Worm (Caenorhabditis elegans) whole organism, L3 larva: ENCODE data around the gene Y116A8C.40.

Source experiments
- R02D3.7 ChIP-seq: fragments of 150-350 bp; optimal IDR thresholded peaks from 2 replicates; lab custom pipeline; 2014; ENCODE audit warnings: missing biosample characterization, missing genetic modification characterization
- ZK546.5 ChIP-seq: sonication (generic microtip); optimal IDR thresholded peaks from 2 replicates; lab custom pipeline; 2017; ENCODE audit warnings: missing biosample characterization, missing genetic modification characterization
- aly-2 ChIP-seq: fragments of 150-350 bp; optimal IDR thresholded peaks from 2 replicates; lab custom pipeline; 2014; ENCODE audit warnings: missing biosample characterization, missing genetic modification characterization
- ama-1 ChIP-seq: fragments of 150-350 bp; optimal IDR thresholded peaks from 2 replicates; lab custom pipeline; 2018
- ceh-28 ChIP-seq: fragments of 150-350 bp; optimal IDR thresholded peaks from 2 replicates; lab custom pipeline; 2014; ENCODE audit warnings: missing biosample characterization, missing genetic modification reagents, missing genetic modification characterization
- ceh-82 ChIP-seq: fragments of 150-350 bp; optimal IDR thresholded peaks from 2 replicates; lab custom pipeline; 2014; ENCODE audit warnings: missing biosample characterization, missing genetic modification characterization
- ceh-9 ChIP-seq: sonication (generic microtip); optimal IDR thresholded peaks from 2 replicates; lab custom pipeline; 2018; ENCODE audit warnings: missing biosample characterization, missing genetic modification characterization
- daf-12 ChIP-seq: fragments of 150-350 bp; optimal IDR thresholded peaks from 2 replicates; lab custom pipeline; 2014; ENCODE audit warnings: missing biosample characterization, missing genetic modification reagents, missing genetic modification characterization
- egl-5 ChIP-seq: fragments of 150-350 bp; optimal IDR thresholded peaks from 2 replicates; lab custom pipeline; 2017; ENCODE audit warnings: missing biosample characterization, missing genetic modification reagents, missing genetic modification characterization, inconsistent platforms
- elt-3 ChIP-seq, 3 experiments: fragments of 150-350 bp in 1 of 3; sonication (generic microtip) in 2 of 3; optimal IDR thresholded peaks; 2 replicates in 2 of 3; 4 replicates in 1 of 3; lab custom pipeline; 2014 to 2017; ENCODE audit warnings: missing biosample characterization in 3 of 3, missing genetic modification characterization in 3 of 3
- fkh-2 ChIP-seq: fragments of 150-350 bp; optimal IDR thresholded peaks from 2 replicates; lab custom pipeline; 2014; ENCODE audit warnings: missing biosample characterization, missing genetic modification reagents, missing genetic modification characterization
- fos-1 ChIP-seq: fragments of 150-350 bp; optimal IDR thresholded peaks from 2 replicates; lab custom pipeline; 2014; ENCODE audit warnings: missing biosample characterization, missing genetic modification characterization
- hmg-11 ChIP-seq: sonication (generic microtip); optimal IDR thresholded peaks from 2 replicates; lab custom pipeline; 2016; ENCODE audit warnings: missing genetic modification characterization, missing compliant biosample characterization
- jun-1 ChIP-seq: fragments of 150-350 bp; optimal IDR thresholded peaks from 2 replicates; lab custom pipeline; 2014; ENCODE audit warnings: missing biosample characterization, missing genetic modification reagents, missing genetic modification characterization
- lin-15B ChIP-seq: fragments of 150-350 bp; optimal IDR thresholded peaks from 2 replicates; lab custom pipeline; 2014; ENCODE audit warnings: missing biosample characterization, missing genetic modification characterization
- lin-39 ChIP-seq: fragments of 150-350 bp; optimal IDR thresholded peaks from 2 replicates; lab custom pipeline; 2018; ENCODE audit warnings: missing biosample characterization, missing genetic modification reagents, missing genetic modification characterization
- lsy-12 ChIP-seq: sonication (generic microtip); optimal IDR thresholded peaks from 2 replicates; lab custom pipeline; 2016; ENCODE audit warnings: mild to moderate bottlenecking, missing genetic modification characterization, missing compliant biosample characterization
- mdl-1 ChIP-seq: fragments of 150-350 bp; optimal IDR thresholded peaks from 2 replicates; lab custom pipeline; 2014; ENCODE audit warnings: missing biosample characterization, missing genetic modification characterization
- nfya-1 ChIP-seq: sonication (generic microtip); optimal IDR thresholded peaks from 2 replicates; lab custom pipeline; 2017; ENCODE audit warnings: missing genetic modification characterization, mild to moderate bottlenecking, missing compliant biosample characterization, antibody characterized with exemption, moderate library complexity; ENCODE audit not compliant: insufficient read depth
- nhr-11 ChIP-seq: fragments of 150-350 bp; optimal IDR thresholded peaks from 2 replicates; lab custom pipeline; 2014; ENCODE audit warnings: missing biosample characterization, missing genetic modification characterization
- nhr-12 ChIP-seq: fragments of 150-350 bp; optimal IDR thresholded peaks from 2 replicates; lab custom pipeline; 2014; ENCODE audit warnings: missing biosample characterization, missing genetic modification characterization
- nhr-23 ChIP-seq: fragments of 150-350 bp; optimal IDR thresholded peaks from 2 replicates; lab custom pipeline; 2014; ENCODE audit warnings: missing biosample characterization, missing genetic modification reagents, missing genetic modification characterization
- nhr-237 ChIP-seq: fragments of 150-350 bp; optimal IDR thresholded peaks from 2 replicates; lab custom pipeline; 2014; ENCODE audit warnings: missing biosample characterization, missing genetic modification characterization
- nhr-25 ChIP-seq: sonication (generic microtip); optimal IDR thresholded peaks from 2 replicates; lab custom pipeline; 2017; ENCODE audit warnings: missing biosample characterization, missing genetic modification characterization
- nhr-28 ChIP-seq: fragments of 150-350 bp; optimal IDR thresholded peaks from 2 replicates; lab custom pipeline; 2014; ENCODE audit warnings: missing biosample characterization, missing genetic modification characterization
- nhr-67 ChIP-seq: fragments of 150-350 bp; optimal IDR thresholded peaks from 2 replicates; lab custom pipeline; 2014; ENCODE audit warnings: missing biosample characterization, missing genetic modification characterization
- nhr-76 ChIP-seq: fragments of 150-350 bp; sonication (generic microtip); optimal IDR thresholded peaks from 5 replicates; lab custom pipeline; 2014; ENCODE audit warnings: missing biosample characterization, missing genetic modification characterization
- nhr-77 ChIP-seq: fragments of 150-350 bp; optimal IDR thresholded peaks from 2 replicates; lab custom pipeline; 2014; ENCODE audit warnings: missing biosample characterization, missing genetic modification characterization
- sea-2 ChIP-seq: fragments of 150-350 bp; sonication (generic microtip); optimal IDR thresholded peaks from 4 replicates; lab custom pipeline; 2014; ENCODE audit warnings: missing biosample characterization, missing genetic modification reagents, missing genetic modification characterization
- skn-1 ChIP-seq: fragments of 150-350 bp; optimal IDR thresholded peaks from 2 replicates; lab custom pipeline; 2014; ENCODE audit warnings: missing biosample characterization, missing genetic modification characterization
- snpc-4 ChIP-seq: fragments of 150-350 bp; optimal IDR thresholded peaks from 2 replicates; lab custom pipeline; 2014; ENCODE audit warnings: missing biosample characterization, missing genetic modification characterization
- tbx-2 ChIP-seq: sonication (generic microtip); optimal IDR thresholded peaks from 2 replicates; lab custom pipeline; 2016; ENCODE audit warnings: mild to moderate bottlenecking, missing genetic modification characterization, missing compliant biosample characterization
- unc-39 ChIP-seq: sonication (generic microtip); optimal IDR thresholded peaks from 4 replicates; lab custom pipeline; 2017; ENCODE audit warnings: missing biosample characterization, missing genetic modification characterization
- ztf-11 ChIP-seq: fragments of 150-350 bp; optimal IDR thresholded peaks from 2 replicates; lab custom pipeline; 2014; ENCODE audit warnings: missing biosample characterization, missing genetic modification characterization
- ztf-4 ChIP-seq: fragments of 150-350 bp; optimal IDR thresholded peaks from 2 replicates; lab custom pipeline; 2014; ENCODE audit warnings: missing biosample characterization, missing genetic modification characterization

Y116A8C.40 gene

ce11 chrIV:17116345-17116744 lies 34.4 kb downstream of the Y116A8C.40 start, which contains the start of gene cyn-13:
Gene cyn-13 (minus strand): TSS chrIV:17116657.
- TF ChIP-seq ama-1 (lab: Kevin White, UChicago), result no peak
- TF ChIP-seq sea-2, result no peak
- TF ChIP-seq fkh-2, result no peak
- no peak for TF ChIP-seq nhr-67

ce11 chrIV:17111813-17112212 lies 39.0 kb downstream of the Y116A8C.40 start, which contains the start of gene Y116A8C.33:
Gene Y116A8C.33 (plus strand): TSS chrIV:17112113.
- TF ChIP-seq fkh-2 (no peak), unc-39 (tag; lab: Kevin White, UChicago) (no peak), mdl-1 (no peak), elt-3 (tag; optimal IDR thresholded peaks at IDR 0.05; lab: Kevin White, UChicago) (no peak), snpc-4 (tag; lab: Kevin White, UChicago) (no peak), lin-39 (no peak), fos-1 (tag; lab: Kevin White, UChicago) (no peak), jun-1 (no peak), egl-5 (no peak), nhr-76 (tag; lab: Kevin White, UChicago) (no peak), ceh-82 (tag; lab: Kevin White, UChicago) (no peak), nhr-237 (no peak), nhr-23 (tag; lab: Kevin White, UChicago) (no peak), ZK546.5 (no peak), nhr-77 (tag; lab: Kevin White, UChicago) (no peak)
- TF ChIP-seq, all 47 proteins: peak for 0

- TF ChIP-seq lin-15B (tag; lab: Kevin White, UChicago) (no peak), ceh-28 (tag; lab: Kevin White, UChicago) (no peak), nhr-28 (no peak), R02D3.7 (tag; lab: Kevin White, UChicago) (no peak), skn-1 (tag; lab: Kevin White, UChicago) (no peak), nhr-77 (tag; lab: Kevin White, UChicago) (no peak), sea-2 (no peak), aly-2 (tag; lab: Kevin White, UChicago) (no peak), ceh-9 (tag; lab: Kevin White, UChicago) (no peak), nhr-25 (tag; lab: Kevin White, UChicago) (no peak), nhr-12 (tag; lab: Kevin White, UChicago) (no peak), daf-12 (tag; lab: Kevin White, UChicago) (no peak), lsy-12 (tag; lab: Kevin White, UChicago) (no peak), ztf-4 (tag; lab: Kevin White, UChicago) (no peak), egl-5 (no peak), snpc-4 (tag; lab: Kevin White, UChicago) (no peak), hmg-11 (tag; lab: Kevin White, UChicago) (no peak), nhr-67 (no peak), lin-39 (no peak)
These were observed 39.9 kb downstream of the Y116A8C.40 start, which contains the start of gene sfa-1 for ce11 chrIV:17110882-17111281. Gene sfa-1 (minus strand): TSS chrIV:17110982.

ce11 chrIV:17109436-17109835 lies 41.3 kb downstream of the Y116A8C.40 start:
- TF ChIP-seq nfya-1 (tag; lab: Kevin White, UChicago) (peak; percentile 91), tbx-2 (tag; lab: Kevin White, UChicago) (no peak), ztf-11 (tag; lab: Kevin White, UChicago) (no peak), snpc-4 (tag; lab: Kevin White, UChicago) (no peak), fos-1 (tag; lab: Kevin White, UChicago) (no peak), ZK546.5 (no peak)

- TF ChIP-seq nhr-11 (tag; lab: Kevin White, UChicago) (no peak), hmg-11 (tag; lab: Kevin White, UChicago) (no peak), nfya-1 (tag; lab: Kevin White, UChicago) (peak; percentile 87)
- TF ChIP-seq, all 47 proteins: peak for 1
These were observed 42.0 kb downstream of the Y116A8C.40 start for ce11 chrIV:17108805-17109204.
